Worm (Caenorhabditis elegans) whole organism, young adult: ENCODE measurements around the gene Y49E10.16.
A peak's percentile ranks its signal among the peaks of the same experiment; 100 is the strongest.

ENCODE experiments used
- C17E4.6 ChIP-seq: fragments of 200-800 bp; sonication (Bioruptor generic); IDR thresholded peaks from 2 replicates; pipeline ENCODE4 v1.3.6; 2022; ENCODE audit warnings: missing genetic modification reagents, missing genetic modification characterization, missing compliant biosample characterization
- F23B12.7 ChIP-seq: sonication (generic microtip); optimal IDR thresholded peaks from 2 replicates; lab custom pipeline; 2017; ENCODE audit warnings: missing genetic modification characterization, mild to moderate bottlenecking, missing compliant biosample characterization, antibody characterized with exemption, moderate library complexity; ENCODE audit not compliant: insufficient read depth
- F55B11.4 ChIP-seq: sonication (generic microtip); optimal IDR thresholded peaks from 2 replicates; lab custom pipeline; 2016; ENCODE audit warnings: missing compliant biosample characterization, missing genetic modification characterization, borderline replicate concordance; ENCODE audit not compliant: insufficient read depth
- F57A8.1 ChIP-seq: fragments of 200-800 bp; sonication (Bioruptor generic); optimal IDR thresholded peaks from 2 replicates; lab custom pipeline; 2018; ENCODE audit warnings: mild to moderate bottlenecking, missing genetic modification characterization, moderate library complexity, missing compliant biosample characterization
- F57C9.4 ChIP-seq: sonication (generic microtip); optimal IDR thresholded peaks from 2 replicates; lab custom pipeline; 2017; ENCODE audit warnings: mild to moderate bottlenecking, missing genetic modification characterization, missing compliant biosample characterization
- Y56A3A.18 ChIP-seq: fragments of 200-800 bp; sonication (Bioruptor generic); IDR thresholded peaks from 2 replicates; pipeline ENCODE4 v1.3.6; 2022; ENCODE audit warnings: missing genetic modification reagents, missing genetic modification characterization, missing compliant biosample characterization
- Y67H2A.10 ChIP-seq: fragments of 200-800 bp; sonication (Bioruptor generic); conservative IDR thresholded peaks from 2 replicates; pipeline ENCODE4 v1.3.6; 2022; ENCODE audit warnings: missing genetic modification reagents, missing genetic modification characterization, missing compliant biosample characterization
- Y79H2A.3 ChIP-seq: fragments of 200-800 bp; sonication (Bioruptor generic); conservative IDR thresholded peaks from 2 replicates; pipeline ENCODE4 v1.3.6; 2022; ENCODE audit warnings: missing genetic modification reagents, missing genetic modification characterization, missing compliant biosample characterization
- ama-1 ChIP-seq, 3 experiments: fragments of 150-350 bp in 1 of 3; sonication (generic microtip) in 2 of 3; optimal IDR thresholded peaks; 2 replicates each; lab custom pipeline; 2014 to 2018; ENCODE audit warnings: missing biosample characterization in 2 of 3, missing genetic modification characterization in 2 of 3, missing genetic modification reagents in 2 of 3
- atf-7 ChIP-seq: sonication (generic microtip); optimal IDR thresholded peaks from 2 replicates; lab custom pipeline; 2017; ENCODE audit warnings: mild to moderate bottlenecking, missing genetic modification characterization, missing compliant biosample characterization
- athp-1 ChIP-seq: sonication (generic microtip); optimal IDR thresholded peaks from 2 replicates; lab custom pipeline; 2017; ENCODE audit warnings: mild to moderate bottlenecking, missing genetic modification characterization, missing compliant biosample characterization
- attf-3 ChIP-seq: fragments of 200-800 bp; sonication (Bioruptor generic); conservative IDR thresholded peaks from 2 replicates; pipeline ENCODE4 v1.3.6; 2022; ENCODE audit warnings: missing genetic modification reagents, missing genetic modification characterization, missing compliant biosample characterization
- attf-5 ChIP-seq: fragments of 200-800 bp; sonication (Bioruptor generic); optimal IDR thresholded peaks from 2 replicates; lab custom pipeline; 2018; ENCODE audit warnings: mild to moderate bottlenecking, missing genetic modification characterization, missing compliant biosample characterization
- bed-2 ChIP-seq: fragments of 200-800 bp; sonication (Bioruptor generic); IDR thresholded peaks from 2 replicates; pipeline ENCODE4 v1.3.6; 2022; ENCODE audit warnings: missing genetic modification reagents, missing genetic modification characterization, missing compliant biosample characterization
- cebp-1 ChIP-seq, 2 experiments: fragments of 200-800 bp in 1 of 2; sonication (Bioruptor generic) in 1 of 2; sonication (generic microtip) in 1 of 2; IDR thresholded peaks in 1 of 2; optimal IDR thresholded peaks in 1 of 2; 2 replicates each; pipeline versions ENCODE4 v1.3.6 to Lab custom; 2017 to 2022; ENCODE audit warnings: missing compliant biosample characterization in 2 of 2, missing genetic modification characterization in 2 of 2, mild to moderate bottlenecking in 1 of 2, missing genetic modification reagents in 1 of 2, moderate library complexity in 1 of 2
- cebp-2 ChIP-seq: fragments of 200-800 bp; sonication (Bioruptor generic); IDR thresholded peaks from 2 replicates; pipeline ENCODE4 v1.3.6; 2022; ENCODE audit warnings: missing genetic modification characterization, missing compliant biosample characterization
- ceh-27 ChIP-seq: fragments of 200-800 bp; sonication (Bioruptor generic); optimal IDR thresholded peaks from 2 replicates; lab custom pipeline; 2018; ENCODE audit warnings: mild to moderate bottlenecking, missing genetic modification characterization, moderate library complexity, missing compliant biosample characterization
- efl-1 ChIP-seq: fragments of 150-350 bp; optimal IDR thresholded peaks from 2 replicates; lab custom pipeline; 2014; ENCODE audit warnings: missing biosample characterization, missing genetic modification reagents, missing genetic modification characterization
- hmg-1.2 ChIP-seq: fragments of 200-800 bp; sonication (Bioruptor generic); IDR thresholded peaks from 2 replicates; pipeline ENCODE4 v1.3.6; 2022; ENCODE audit warnings: missing genetic modification reagents, missing genetic modification characterization, missing compliant biosample characterization
- lag-1 ChIP-seq: fragments of 200-800 bp; sonication (Bioruptor generic); IDR thresholded peaks from 2 replicates; pipeline ENCODE4 v1.3.6; 2022; ENCODE audit warnings: missing genetic modification reagents, missing genetic modification characterization, missing compliant biosample characterization
- lin-35 ChIP-seq, 3 experiments: fragments of 150-350 bp in 2 of 3; sonication (generic microtip) in 1 of 3; optimal IDR thresholded peaks; 2 replicates each; lab custom pipeline; 2014 to 2018; ENCODE audit warnings: missing biosample characterization in 3 of 3, missing genetic modification characterization in 3 of 3, missing genetic modification reagents in 3 of 3
- lin-40 ChIP-seq: sonication (generic microtip); optimal IDR thresholded peaks from 2 replicates; lab custom pipeline; 2016; ENCODE audit warnings: missing genetic modification characterization, mild to moderate bottlenecking, missing compliant biosample characterization, missing genotype, missing genetic modification reagents
- lsy-27 ChIP-seq: sonication (generic microtip); optimal IDR thresholded peaks from 2 replicates; lab custom pipeline; 2017; ENCODE audit warnings: missing genetic modification characterization, mild to moderate bottlenecking, missing compliant biosample characterization, antibody characterized with exemption, missing genotype, borderline replicate concordance; ENCODE audit not compliant: insufficient read depth
- madf-3 ChIP-seq: fragments of 200-800 bp; sonication (Bioruptor generic); IDR thresholded peaks from 2 replicates; pipeline ENCODE4 v1.3.6; 2022; ENCODE audit warnings: missing genetic modification reagents, missing genetic modification characterization, missing compliant biosample characterization
- mel-28 ChIP-seq: sonication (generic microtip); optimal IDR thresholded peaks from 2 replicates; lab custom pipeline; 2016; ENCODE audit warnings: borderline replicate concordance, mild to moderate bottlenecking, missing genetic modification characterization, missing compliant biosample characterization
- nfya-2 ChIP-seq: fragments of 200-800 bp; sonication (Bioruptor generic); IDR thresholded peaks from 2 replicates; pipeline ENCODE4 v1.3.6; 2022; ENCODE audit warnings: missing genetic modification reagents, missing genetic modification characterization, missing compliant biosample characterization
- nhr-27 ChIP-seq: fragments of 200-800 bp; sonication (Bioruptor generic); optimal IDR thresholded peaks from 2 replicates; lab custom pipeline; 2018; ENCODE audit warnings: mild to moderate bottlenecking, missing genetic modification characterization, moderate library complexity, missing compliant biosample characterization
- nhr-80 ChIP-seq: sonication (generic microtip); optimal IDR thresholded peaks from 2 replicates; lab custom pipeline; 2016; ENCODE audit warnings: missing genetic modification characterization, missing compliant biosample characterization
- rcor-1 ChIP-seq: fragments of 200-800 bp; sonication (Bioruptor generic); IDR thresholded peaks from 2 replicates; pipeline ENCODE4 v1.3.6; 2022; ENCODE audit warnings: missing genetic modification reagents, missing genetic modification characterization, missing compliant biosample characterization
- rec-8 ChIP-seq, 2 experiments: sonication (generic microtip); optimal IDR thresholded peaks; 2 replicates each; lab custom pipeline; 2016; ENCODE audit warnings: mild to moderate bottlenecking in 2 of 2, missing genetic modification characterization in 2 of 2, missing genetic modification reagents in 2 of 2, missing genotype in 2 of 2, missing biosample characterization in 1 of 2, missing compliant biosample characterization in 1 of 2, moderate library complexity in 1 of 2
- sptf-2 ChIP-seq: fragments of 200-800 bp; sonication (Bioruptor generic); optimal IDR thresholded peaks from 2 replicates; lab custom pipeline; 2018; ENCODE audit warnings: mild to moderate bottlenecking, missing genetic modification characterization, missing compliant biosample characterization
- tlf-1 ChIP-seq: fragments of 200-800 bp; sonication (Bioruptor generic); optimal IDR thresholded peaks from 2 replicates; lab custom pipeline; 2018; ENCODE audit warnings: mild to moderate bottlenecking, missing genetic modification characterization, missing compliant biosample characterization
- unc-130 ChIP-seq: sonication (generic microtip); optimal IDR thresholded peaks from 2 replicates; lab custom pipeline; 2016; ENCODE audit warnings: missing genetic modification reagents, missing genetic modification characterization, missing compliant biosample characterization
- xnd-1 ChIP-seq: sonication (generic microtip); optimal IDR thresholded peaks from 2 replicates; lab custom pipeline; 2016; ENCODE audit warnings: missing genotype, missing genetic modification reagents, missing genetic modification characterization, missing compliant biosample characterization
- zim-3 ChIP-seq: sonication (generic microtip); optimal IDR thresholded peaks from 2 replicates; lab custom pipeline; 2017; ENCODE audit warnings: mild to moderate bottlenecking, missing genetic modification characterization, moderate library complexity, missing compliant biosample characterization
- ztf-26 ChIP-seq: sonication (generic microtip); optimal IDR thresholded peaks from 2 replicates; lab custom pipeline; 2017; ENCODE audit warnings: missing genetic modification characterization, missing compliant biosample characterization

Y49E10.16 gene

DNA sequence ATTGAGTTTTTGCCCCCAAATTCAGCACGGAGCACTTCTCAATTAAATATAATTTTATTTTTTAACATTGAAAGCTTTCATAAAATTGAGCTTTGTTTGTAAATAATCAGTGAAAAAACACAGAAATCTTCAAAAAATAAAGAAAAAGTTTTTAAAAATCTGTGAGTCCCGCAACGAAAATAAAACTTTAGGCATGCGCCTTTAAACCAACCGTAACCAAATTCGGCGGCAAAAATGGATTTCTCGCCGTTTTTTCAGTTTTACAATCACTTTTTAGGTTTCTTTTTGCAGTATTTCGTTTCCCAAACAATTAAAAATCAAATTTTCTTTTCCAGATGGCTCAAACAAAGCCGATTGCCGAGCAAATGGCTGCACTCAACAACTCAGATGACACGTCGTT lies 3.8 kb upstream of the Y49E10.16 start, which contains the start of gene pie-1 (continued):
- TF ChIP-seq lin-40 (tag; lab: Kevin White, UChicago) (no peak), nhr-27 (tag; lab: Kevin White, UChicago) (no peak), lin-35 (GFP tag; optimal IDR thresholded peaks at IDR 0.05; lab: Kevin White, UChicago) (peak in 2 of 3 experiments; percentile 19 to 68), rec-8 (tag; optimal IDR thresholded peaks at IDR 0.05; lab: Kevin White, UChicago) (peak in 1 of 2 experiments; percentile 24), tlf-1 (GFP tag; lab: Kevin White, UChicago) (peak; percentile 43), hmg-1.2 (GFP tag; lab: Robert Waterston, UW) (no peak), lsy-27 (tag; lab: Kevin White, UChicago) (no peak), madf-3 (GFP tag; lab: Robert Waterston, UW) (no peak), bed-2 (GFP tag; lab: Robert Waterston, UW) (no peak), rcor-1 (GFP tag; lab: Robert Waterston, UW) (no peak), Y67H2A.10 (GFP tag; lab: Robert Waterston, UW) (no peak), F23B12.7 (tag; lab: Kevin White, UChicago) (no peak), attf-5 (GFP tag; lab: Kevin White, UChicago) (no peak), ztf-26 (tag; lab: Kevin White, UChicago) (no peak), Y56A3A.18 (GFP tag; lab: Robert Waterston, UW) (no peak), cebp-1 (GFP tag; IDR thresholded peaks at IDR 0.05; lab: Robert Waterston, UW) (no peak), cebp-1 (tag; optimal IDR thresholded peaks at IDR 0.05; lab: Kevin White, UChicago) (no peak), Y79H2A.3 (GFP tag; lab: Robert Waterston, UW) (no peak), xnd-1 (tag; lab: Kevin White, UChicago) (peak; percentile 94), ceh-27 (no peak), F57C9.4 (tag; lab: Kevin White, UChicago) (no peak), F55B11.4 (tag; lab: Kevin White, UChicago) (no peak), cebp-2 (GFP tag; lab: Robert Waterston, UW) (no peak), nhr-80 (tag; lab: Kevin White, UChicago) (no peak), lag-1 (GFP tag; lab: Robert Waterston, UW) (no peak), atf-7 (tag; lab: Kevin White, UChicago) (no peak), sptf-2 (GFP tag; lab: Kevin White, UChicago) (no peak), nfya-2 (GFP tag; lab: Robert Waterston, UW) (no peak), mel-28 (tag; lab: Kevin White, UChicago) (no peak), unc-130 (GFP tag; lab: Kevin White, UChicago) (no peak), athp-1 (tag; lab: Kevin White, UChicago) (no peak), F57A8.1 (GFP tag; lab: Kevin White, UChicago) (no peak), attf-3 (no peak), C17E4.6 (no peak)
- TF ChIP-seq, all 124 proteins: peak for 21

DNA sequence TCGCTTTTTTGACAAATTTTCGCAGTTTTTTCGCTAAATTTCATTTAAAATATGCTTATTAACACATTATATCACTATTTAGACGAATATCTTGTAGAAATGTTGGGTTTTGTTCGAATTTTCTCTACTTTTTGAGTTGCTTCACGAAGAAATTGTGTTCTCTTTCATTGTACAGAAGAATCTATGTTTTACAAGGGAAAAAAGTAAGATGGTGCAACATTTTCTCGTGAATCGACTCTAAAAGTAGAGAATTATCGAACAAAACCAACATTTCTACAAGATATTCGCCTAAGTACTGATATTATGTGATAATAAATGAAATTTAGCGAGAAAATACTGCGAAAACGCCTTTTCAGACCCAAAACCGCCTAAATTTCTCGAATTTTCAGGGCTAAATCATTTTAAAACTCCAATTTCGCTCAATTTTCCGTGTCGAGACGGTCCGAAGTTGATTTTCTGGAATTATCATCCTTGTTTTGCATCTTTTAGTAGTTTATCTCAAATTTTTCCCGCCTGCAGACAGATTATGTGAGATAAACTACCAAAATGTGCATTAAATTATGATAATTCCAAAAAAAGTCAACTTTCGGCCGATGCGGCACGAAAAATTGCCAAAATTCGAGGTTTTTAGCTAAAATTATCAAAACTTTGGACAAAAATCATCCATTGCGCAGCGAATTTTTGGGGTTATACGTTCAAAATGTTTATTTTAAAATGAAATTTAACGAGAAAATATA lies 2.6 kb upstream of the Y49E10.16 start:
- TF ChIP-seq zim-3 (tag; lab: Kevin White, UChicago): no peak
- TF ChIP-seq ama-1 (optimal IDR thresholded peaks at IDR 0.05; lab: Kevin White, UChicago): no peak
- TF ChIP-seq ama-1 (GFP tag; optimal IDR thresholded peaks at IDR 0.05; lab: Kevin White, UChicago): peak in 1 of 2 experiments; percentile 42
- peak; percentile 13 for TF ChIP-seq efl-1 (GFP tag; lab: Kevin White, UChicago)
